Worm (Caenorhabditis elegans) whole organism, L2 larva: ENCODE data around the gene lido-8.

ENCODE experiments used
- Y55F3AM.14 ChIP-seq: fragments of 200-800 bp; sonication (Bioruptor generic); optimal IDR thresholded peaks from 2 replicates; lab custom pipeline; 2018; ENCODE audit warnings: mild to moderate bottlenecking, missing genetic modification characterization, missing compliant biosample characterization
- ZK546.5 ChIP-seq: sonication (generic microtip); optimal IDR thresholded peaks from 2 replicates; lab custom pipeline; 2017; ENCODE audit warnings: missing biosample characterization, missing genetic modification characterization
- ama-1 ChIP-seq: fragments of 150-350 bp; optimal IDR thresholded peaks from 2 replicates; lab custom pipeline; 2018; ENCODE audit warnings: inconsistent platforms
- ceh-16 ChIP-seq: fragments of 150-350 bp; optimal IDR thresholded peaks from 2 replicates; lab custom pipeline; 2014; ENCODE audit warnings: missing biosample characterization, missing genetic modification characterization
- ceh-82 ChIP-seq: fragments of 150-350 bp; optimal IDR thresholded peaks from 2 replicates; lab custom pipeline; 2014; ENCODE audit warnings: missing biosample characterization, missing genetic modification characterization
- egl-27 ChIP-seq: sonication (generic microtip); optimal IDR thresholded peaks from 3 replicates; lab custom pipeline; 2017; ENCODE audit warnings: missing biosample characterization, missing genetic modification reagents, missing genetic modification characterization
- mab-5 ChIP-seq: fragments of 150-350 bp; optimal IDR thresholded peaks from 2 replicates; lab custom pipeline; 2014; ENCODE audit warnings: missing biosample characterization, missing genetic modification characterization
- snpc-4 ChIP-seq: fragments of 150-350 bp; optimal IDR thresholded peaks from 2 replicates; lab custom pipeline; 2014; ENCODE audit warnings: missing biosample characterization, missing genetic modification characterization
- ztf-11 ChIP-seq: sonication (generic microtip); optimal IDR thresholded peaks from 2 replicates; lab custom pipeline; 2017; ENCODE audit warnings: missing biosample characterization, missing genetic modification characterization
- ztf-4 ChIP-seq: fragments of 150-350 bp; optimal IDR thresholded peaks from 2 replicates; lab custom pipeline; 2014; ENCODE audit warnings: missing biosample characterization, missing genetic modification characterization

DNA sequence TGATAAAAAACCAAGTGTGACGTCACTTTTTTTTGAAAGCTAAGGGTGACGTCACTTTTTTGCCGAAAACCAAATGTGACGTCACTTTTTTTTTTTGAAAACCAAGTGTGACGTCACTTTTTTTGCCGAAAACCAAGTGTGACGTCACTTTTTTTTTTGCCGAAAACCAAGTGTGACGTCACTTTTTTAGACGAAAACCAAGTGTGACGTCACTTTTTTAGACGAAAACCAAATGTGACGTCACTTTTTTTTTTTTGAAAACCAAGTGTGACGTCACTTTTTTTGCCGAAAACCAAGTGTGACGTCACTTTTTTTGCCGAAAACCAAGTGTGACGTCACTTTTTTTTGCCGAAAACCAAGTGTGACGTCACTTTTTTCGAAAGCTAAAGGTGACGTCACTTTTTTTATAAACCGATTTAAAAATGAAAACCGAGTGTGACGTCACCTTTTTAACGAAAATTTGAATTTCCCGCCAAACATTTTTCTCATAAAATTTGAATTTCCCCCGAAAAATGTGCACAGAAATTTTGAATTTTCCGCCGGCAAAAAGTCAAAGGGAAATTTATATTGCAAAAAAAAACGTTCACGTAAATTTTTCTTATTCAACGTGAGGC, 1.1 kb downstream of the lido-8 start:
- TF ChIP-seq ztf-4 (tag; lab: Kevin White, UChicago) (no peak), ZK546.5 (tag; lab: Kevin White, UChicago) (no peak), egl-27 (tag; lab: Kevin White, UChicago) (no peak), mab-5 (tag; lab: Kevin White, UChicago) (no peak), ceh-16 (tag; lab: Kevin White, UChicago) (no peak), Y55F3AM.14 (GFP tag; lab: Kevin White, UChicago) (no peak), ama-1 (lab: Kevin White, UChicago) (no peak), ztf-11 (tag; lab: Kevin White, UChicago) (no peak), snpc-4 (tag; lab: Kevin White, UChicago) (no peak), ceh-82 (tag; lab: Kevin White, UChicago) (no peak)
